Worm (Caenorhabditis elegans): ENCODE data around the gene mtpn-1.

- TF ChIP-seq nhr-77 (tag; optimal IDR thresholded peaks at IDR 0.05) (no peak), elt-3 (tag; optimal IDR thresholded peaks at IDR 0.05) (no peak), fos-1 (tag; optimal IDR thresholded peaks at IDR 0.05) (no peak), mdl-1 (tag; optimal IDR thresholded peaks at IDR 0.05) (no peak), dmd-4 (tag; optimal IDR thresholded peaks at IDR 0.05) (no peak)
These were observed 45.4 kb downstream of the mtpn-1 start for ce11 chrX:2452716-2453115.

All from whole organism, L2 larva.